Fruit fly (Drosophila melanogaster): Measurements from ENCODE around the gene CG13698.
A peak's percentile ranks its signal among the peaks of the same experiment; 100 is the strongest.

CG13698 gene

dm6 chr3L:18106021-18106944 lies at the start of gene CG13698, which contains the start of gene mRpS26:
CG13698 (minus strand) TSS chr3L:18106149.
mRpS26 (plus strand) TSS chr3L:18106579.
- TF ChIP-seq CG9948 (tag; optimal IDR thresholded peaks at IDR 0.05) (peak; percentile 51), CG8159 (tag; optimal IDR thresholded peaks at IDR 0.05) (peak; percentile 71), Ets98B (GFP tag; IDR thresholded peaks at IDR 0.05) (peak; percentile 56), rn (GFP tag; IDR thresholded peaks at IDR 0.05) (no peak), CG13204 (GFP tag; optimal IDR thresholded peaks at IDR 0.05) (no peak), CG8301 (tag; optimal IDR thresholded peaks at IDR 0.05) (peak; percentile 45), fd96Ca (GFP tag; IDR thresholded peaks at IDR 0.05) (peak; percentile 55; the same call in 1 of the 3 replicates), D1 (tag; optimal IDR thresholded peaks at IDR 0.05) (peak; percentile 23), CG17806 (tag; optimal IDR thresholded peaks at IDR 0.05) (peak; percentile 54), Pif1B (GFP tag; optimal IDR thresholded peaks at IDR 0.05) (peak; percentile 45), CG15710 (tag; optimal IDR thresholded peaks at IDR 0.05) (peak; percentile 74), Pif1A (GFP tag; optimal IDR thresholded peaks at IDR 0.05) (no peak), CG4496 (GFP tag; IDR thresholded peaks at IDR 0.05) (peak; percentile 62; the same call in 2 of the 3 replicates), CG10348 (GFP tag; IDR thresholded peaks at IDR 0.05) (no peak), CG12605 (GFP tag; IDR thresholded peaks at IDR 0.05) (0 out of 2 replicates have a peak, but pooled peaks have one; percentile 11), Snoo (tag; optimal IDR thresholded peaks at IDR 0.05) (peak; percentile 61), CG34367 (tag; optimal IDR thresholded peaks at IDR 0.05) (peak; percentile 47), CG32121 (GFP tag; IDR thresholded peaks at IDR 0.05) (peak; percentile 46)

- TF ChIP-seq CG10348 (GFP tag; IDR thresholded peaks at IDR 0.05) (no peak), gl (tag; optimal IDR thresholded peaks at IDR 0.05) (no peak), CG4496 (GFP tag; IDR thresholded peaks at IDR 0.05) (peak; percentile 73), CG14655 (GFP tag; optimal IDR thresholded peaks at IDR 0.05) (no peak), Ets98B (GFP tag; IDR thresholded peaks at IDR 0.05) (0 out of 2 replicates have a peak, but pooled peaks have one; percentile 28), fd96Ca (GFP tag; IDR thresholded peaks at IDR 0.05) (0 out of 3 replicates have a peak, but pooled peaks have one; percentile 35)
Observed at dm6 chr3L:18154140-18154539, 48.2 kb upstream of the CG13698 start.

dm6 chr3L:18148418-18148973 lies 42.5 kb upstream of the CG13698 start, which contains the start of gene CG7330:
CG7330 (plus strand) TSS chr3L:18148923.
- TF ChIP-seq CG4496 (GFP tag; IDR thresholded peaks at IDR 0.05) (peak; percentile 90), gl (tag; optimal IDR thresholded peaks at IDR 0.05) (peak; percentile 45), CG13204 (GFP tag; optimal IDR thresholded peaks at IDR 0.05) (peak; percentile 57), CG14655 (GFP tag; optimal IDR thresholded peaks at IDR 0.05) (peak; percentile 81), Snoo (tag; optimal IDR thresholded peaks at IDR 0.05) (peak; percentile 96), rn (GFP tag; IDR thresholded peaks at IDR 0.05) (peak; percentile 82), CG8301 (tag; optimal IDR thresholded peaks at IDR 0.05) (peak; percentile 86), CG12605 (GFP tag; IDR thresholded peaks at IDR 0.05) (peak; percentile 79), CG34367 (tag; optimal IDR thresholded peaks at IDR 0.05) (peak; percentile 60), CG9948 (tag; optimal IDR thresholded peaks at IDR 0.05) (peak; percentile 79), fd96Ca (GFP tag; IDR thresholded peaks at IDR 0.05) (peak; percentile 85; the same call in 2 of the 3 replicates), Pif1A (GFP tag; optimal IDR thresholded peaks at IDR 0.05) (peak; percentile 81), Pif1B (GFP tag; optimal IDR thresholded peaks at IDR 0.05) (peak; percentile 89), CG32121 (GFP tag; IDR thresholded peaks at IDR 0.05) (peak; percentile 96), CG10348 (GFP tag; IDR thresholded peaks at IDR 0.05) (peak; percentile 77), D1 (tag; optimal IDR thresholded peaks at IDR 0.05) (peak; percentile 46), Ets98B (GFP tag; IDR thresholded peaks at IDR 0.05) (peak; percentile 82), CG15710 (tag; optimal IDR thresholded peaks at IDR 0.05) (peak; percentile 86), CG8159 (tag; optimal IDR thresholded peaks at IDR 0.05) (peak; percentile 90), CG17806 (tag; optimal IDR thresholded peaks at IDR 0.05) (peak; percentile 72), EcR (GFP tag; optimal IDR thresholded peaks at IDR 0.05) (no peak)

dm6 chr3L:18147596-18147995 lies 41.6 kb upstream of the CG13698 start:
- TF ChIP-seq Pif1B (GFP tag; optimal IDR thresholded peaks at IDR 0.05) = no peak
- no peak for TF ChIP-seq gl (tag; optimal IDR thresholded peaks at IDR 0.05)
- no peak for TF ChIP-seq rn (GFP tag; IDR thresholded peaks at IDR 0.05)
- no peak for TF ChIP-seq CG9948 (tag; optimal IDR thresholded peaks at IDR 0.05)
- no peak for TF ChIP-seq EcR (GFP tag; optimal IDR thresholded peaks at IDR 0.05)
- no peak for TF ChIP-seq Pif1A (GFP tag; optimal IDR thresholded peaks at IDR 0.05)
- TF ChIP-seq Ets98B (GFP tag; IDR thresholded peaks at IDR 0.05) = no peak

dm6 chr3L:18146833-18147232 lies 40.9 kb upstream of the CG13698 start:
- TF ChIP-seq CG13204 (GFP tag; optimal IDR thresholded peaks at IDR 0.05) (no peak), CG10348 (GFP tag; IDR thresholded peaks at IDR 0.05) (no peak), CG4496 (GFP tag; IDR thresholded peaks at IDR 0.05) (no peak), fd96Ca (GFP tag; IDR thresholded peaks at IDR 0.05) (no peak), Pif1A (GFP tag; optimal IDR thresholded peaks at IDR 0.05) (peak; percentile 0), CG32121 (GFP tag; IDR thresholded peaks at IDR 0.05) (peak; percentile 71), rn (GFP tag; IDR thresholded peaks at IDR 0.05) (no peak), Ets98B (GFP tag; IDR thresholded peaks at IDR 0.05) (peak; percentile 39; the same call in 1 of the 2 replicates), gl (tag; optimal IDR thresholded peaks at IDR 0.05) (no peak), CG8301 (tag; optimal IDR thresholded peaks at IDR 0.05) (peak; percentile 38), CG17806 (tag; optimal IDR thresholded peaks at IDR 0.05) (no peak), Snoo (tag; optimal IDR thresholded peaks at IDR 0.05) (no peak), CG8159 (tag; optimal IDR thresholded peaks at IDR 0.05) (no peak), CG14655 (GFP tag; optimal IDR thresholded peaks at IDR 0.05) (peak; percentile 3), EcR (GFP tag; optimal IDR thresholded peaks at IDR 0.05) (no peak), CG12605 (GFP tag; IDR thresholded peaks at IDR 0.05) (no peak), Pif1B (GFP tag; optimal IDR thresholded peaks at IDR 0.05) (no peak), D1 (tag; optimal IDR thresholded peaks at IDR 0.05) (no peak), CG34367 (tag; optimal IDR thresholded peaks at IDR 0.05) (no peak), CG9948 (tag; optimal IDR thresholded peaks at IDR 0.05) (no peak), CG15710 (tag; optimal IDR thresholded peaks at IDR 0.05) (no peak)
